Fruit fly (Drosophila melanogaster) whole organism, embryonic: Measurements from ENCODE around the gene aqz.
A peak's percentile ranks its signal among the peaks of the same experiment; 100 is the strongest.

Experiments used
- ATbp ChIP-seq: fragments of 200-800 bp; sonication (Bioruptor generic); optimal IDR thresholded peaks from 2 replicates; lab custom pipeline; 2017; ENCODE audit warnings: missing biosample characterization, mild to moderate bottlenecking, missing genetic modification characterization, missing genetic modification reagents
- Abd-B ChIP-seq: fragments of 200-800 bp; sonication (Bioruptor generic); optimal IDR thresholded peaks from 2 replicates; lab custom pipeline; 2018; ENCODE audit warnings: missing biosample characterization, mild to moderate bottlenecking, missing genetic modification characterization, moderate library complexity
- Awh ChIP-seq: fragments of 200-800 bp; sonication (Bioruptor generic); IDR thresholded peaks from 2 replicates; pipeline ENCODE4, ENCODE4 v1.3.6; 2022; ENCODE audit warnings: missing biosample characterization, missing genetic modification characterization
- CG10543 ChIP-seq: fragments of 200-800 bp; sonication (Bioruptor generic); optimal IDR thresholded peaks from 3 replicates; lab custom pipeline; 2017; ENCODE audit warnings: missing biosample characterization, mild to moderate bottlenecking, missing genetic modification characterization, moderate library complexity
- CG10959 ChIP-seq: fragments of 200-800 bp; sonication (Bioruptor generic); IDR thresholded peaks from 2 replicates; pipeline ENCODE4 v1.3.6; 2022; ENCODE audit warnings: missing biosample characterization, missing genetic modification characterization
- CG11456 ChIP-seq: fragments of 200-800 bp; sonication (Bioruptor generic); IDR thresholded peaks from 3 replicates; pipeline ENCODE4 v1.3.6; 2022; ENCODE audit warnings: missing biosample characterization, missing genetic modification characterization
- CG11560 ChIP-seq: fragments of 200-800 bp; sonication (Bioruptor generic); IDR thresholded peaks from 3 replicates; pipeline ENCODE4 v1.3.6; 2022; ENCODE audit warnings: missing biosample characterization, missing genetic modification characterization
- CG12219 ChIP-seq: fragments of 200-800 bp; sonication (Bioruptor generic); optimal IDR thresholded peaks from 3 replicates; lab custom pipeline; 2018; ENCODE audit warnings: missing biosample characterization, mild to moderate bottlenecking, missing genetic modification characterization
- CG15073 ChIP-seq: fragments of 200-800 bp; sonication (Bioruptor generic); optimal IDR thresholded peaks from 2 replicates; lab custom pipeline; 2016; ENCODE audit warnings: missing biosample characterization, missing genetic modification characterization
- CG16815 ChIP-seq: fragments of 200-800 bp; sonication (Bioruptor generic); optimal IDR thresholded peaks from 3 replicates; lab custom pipeline; 2017; ENCODE audit warnings: missing biosample characterization, mild to moderate bottlenecking, missing genetic modification characterization
- CG17385 ChIP-seq: fragments of 200-800 bp; sonication (Bioruptor generic); optimal IDR thresholded peaks from 3 replicates; lab custom pipeline; 2018; ENCODE audit warnings: missing biosample characterization, mild to moderate bottlenecking, missing genetic modification characterization
- CG1832 ChIP-seq: fragments of 200-800 bp; sonication (Bioruptor generic); optimal IDR thresholded peaks from 2 replicates; lab custom pipeline; 2017; ENCODE audit warnings: missing biosample characterization, mild to moderate bottlenecking, missing genetic modification characterization, inconsistent platforms
- CG3065 ChIP-seq: fragments of 200-800 bp; sonication (Bioruptor generic); optimal IDR thresholded peaks from 2 replicates; lab custom pipeline; 2016; ENCODE audit warnings: missing biosample characterization, missing genetic modification characterization
- CG31365 ChIP-seq: fragments of 200-800 bp; sonication (Bioruptor generic); optimal IDR thresholded peaks from 2 replicates; lab custom pipeline; 2018; ENCODE audit warnings: missing biosample characterization, mild to moderate bottlenecking, missing genetic modification characterization
- CG3407 ChIP-seq: fragments of 200-800 bp; sonication (Bioruptor generic); optimal IDR thresholded peaks from 2 replicates; lab custom pipeline; 2018; ENCODE audit warnings: missing biosample characterization, mild to moderate bottlenecking, missing genetic modification characterization
- CG5245 ChIP-seq: fragments of 200-800 bp; sonication (Bioruptor generic); optimal IDR thresholded peaks from 3 replicates; lab custom pipeline; 2016; ENCODE audit warnings: missing biosample characterization, missing genetic modification characterization
- CG6689 ChIP-seq: fragments of 200-800 bp; sonication (Bioruptor generic); IDR thresholded peaks from 2 replicates; pipeline ENCODE4 v1.3.6; 2022; ENCODE audit warnings: missing biosample characterization, missing genetic modification characterization
- CG8089 ChIP-seq: fragments of 200-800 bp; sonication (Bioruptor generic); optimal IDR thresholded peaks from 3 replicates; lab custom pipeline; 2016; ENCODE audit warnings: missing biosample characterization, missing genetic modification characterization
- CG9932 ChIP-seq: fragments of 200-800 bp; sonication (Bioruptor generic); IDR thresholded peaks from 2 replicates; pipeline ENCODE4 v1.3.6; 2022; ENCODE audit warnings: missing biosample characterization, missing genetic modification characterization
- CoRest ChIP-seq: fragments of 200-800 bp; sonication (Bioruptor generic); optimal IDR thresholded peaks from 3 replicates; lab custom pipeline; 2018; ENCODE audit warnings: missing biosample characterization, mild to moderate bottlenecking, missing genetic modification characterization, moderate library complexity
- D19A ChIP-seq: fragments of 200-800 bp; optimal IDR thresholded peaks from 3 replicates; lab custom pipeline; 2019; ENCODE audit warnings: missing biosample characterization, mild to moderate bottlenecking, missing genetic modification characterization, moderate library complexity
- Dad ChIP-seq: fragments of 200-800 bp; sonication (Bioruptor generic); optimal IDR thresholded peaks from 3 replicates; lab custom pipeline; 2016; ENCODE audit warnings: missing biosample characterization, missing genetic modification characterization
- Dll ChIP-seq: fragments of 200-800 bp; sonication (Bioruptor generic); IDR thresholded peaks from 4 replicates; pipeline ENCODE4 v1.3.6; 2022; ENCODE audit warnings: missing biosample characterization, missing genetic modification characterization; ENCODE audit not compliant: partially characterized antibody
- Dp ChIP-seq: fragments of 200-800 bp; sonication (Bioruptor generic); optimal IDR thresholded peaks from 2 replicates; lab custom pipeline; 2018; ENCODE audit warnings: missing biosample characterization, mild to moderate bottlenecking, missing genetic modification characterization, moderate library complexity
- E2f1 ChIP-seq: fragments of 200-800 bp; sonication (Bioruptor generic); IDR thresholded peaks from 2 replicates; pipeline ENCODE4 v1.3.6; 2022; ENCODE audit warnings: missing biosample characterization, missing genetic modification characterization
- HHEX ChIP-seq: fragments of 200-800 bp; sonication (Bioruptor generic); optimal IDR thresholded peaks from 3 replicates; lab custom pipeline; 2017; ENCODE audit warnings: missing biosample characterization, mild to moderate bottlenecking, missing genetic modification characterization, missing genetic modification reagents
- Hmx ChIP-seq: fragments of 200-800 bp; sonication (Bioruptor generic); optimal IDR thresholded peaks from 2 replicates; lab custom pipeline; 2016; ENCODE audit warnings: missing biosample characterization, missing genetic modification characterization
- Neu2 ChIP-seq: fragments of 200-800 bp; sonication (Bioruptor generic); optimal IDR thresholded peaks from 3 replicates; lab custom pipeline; 2016; ENCODE audit warnings: missing biosample characterization, missing genetic modification characterization, borderline replicate concordance
- Rfx ChIP-seq: fragments of 200-800 bp; sonication (Bioruptor generic); IDR thresholded peaks from 2 replicates; pipeline ENCODE4 v1.3.6; 2022; ENCODE audit warnings: missing biosample characterization, missing genetic modification characterization
- Spps ChIP-seq: fragments of 200-800 bp; sonication (Bioruptor generic); optimal IDR thresholded peaks from 2 replicates; lab custom pipeline; 2018; ENCODE audit warnings: missing biosample characterization, mild to moderate bottlenecking, missing genetic modification characterization
- Xrp1 ChIP-seq: fragments of 200-800 bp; sonication (Bioruptor generic); IDR thresholded peaks from 2 replicates; pipeline ENCODE4 v1.3.6; 2022; ENCODE audit warnings: missing biosample characterization, missing genetic modification characterization
- ac ChIP-seq: fragments of 200-800 bp; sonication (Bioruptor generic); optimal IDR thresholded peaks from 3 replicates; lab custom pipeline; 2017; ENCODE audit warnings: missing biosample characterization, mild to moderate bottlenecking, missing genetic modification characterization
- bcd ChIP-seq: fragments of 200-800 bp; sonication (Bioruptor generic); optimal IDR thresholded peaks from 2 replicates; lab custom pipeline; 2017; ENCODE audit warnings: missing biosample characterization, mild to moderate bottlenecking, missing genetic modification characterization
- gfzf ChIP-seq: fragments of 200-800 bp; sonication (Bioruptor generic); optimal IDR thresholded peaks from 2 replicates; lab custom pipeline; 2016; ENCODE audit warnings: missing biosample characterization, mild to moderate bottlenecking, missing genetic modification characterization, moderate library complexity
- gsb ChIP-seq: fragments of 200-800 bp; sonication (Bioruptor generic); IDR thresholded peaks from 2 replicates; pipeline ENCODE4 v1.3.6; 2022; ENCODE audit warnings: missing biosample characterization, missing genetic modification characterization
- inv ChIP-seq: fragments of 200-800 bp; sonication (Bioruptor generic); IDR thresholded peaks from 2 replicates; pipeline ENCODE4 v1.3.6; 2022; ENCODE audit warnings: missing biosample characterization, missing genetic modification characterization; ENCODE audit not compliant: partially characterized antibody
- lola ChIP-seq, 3 experiments: fragments of >200 bp in 2 of 3; fragments of 200-800 bp in 1 of 3; sonication (Bioruptor generic) in 1 of 3; optimal IDR thresholded peaks; 2 replicates each; lab custom pipeline; 2017 to 2019; ENCODE audit warnings: missing biosample characterization in 3 of 3, missing genetic modification characterization in 3 of 3, mild to moderate bottlenecking in 1 of 3, moderate library complexity in 1 of 3
- pan ChIP-seq, 4 experiments: fragments of >200 bp in 3 of 4; fragments of 200-800 bp in 1 of 4; sonication (Bioruptor generic) in 1 of 4; optimal IDR thresholded peaks in 3 of 4; IDR thresholded peaks in 1 of 4; 2 replicates each; pipeline versions ENCODE4 v1.3.6 to Lab custom; 2017 to 2022; ENCODE audit warnings: missing biosample characterization in 2 of 4, missing genetic modification characterization in 2 of 4, mixed read lengths in 1 of 4
- phol ChIP-seq: fragments of 200-800 bp; sonication (Bioruptor generic); optimal IDR thresholded peaks from 3 replicates; lab custom pipeline; 2018; ENCODE audit warnings: missing biosample characterization, mild to moderate bottlenecking, missing genetic modification characterization, moderate library complexity
- sima ChIP-seq: fragments of 200-800 bp; sonication (Bioruptor generic); optimal IDR thresholded peaks from 2 replicates; lab custom pipeline; 2016; ENCODE audit warnings: missing biosample characterization, missing genetic modification characterization
- so ChIP-seq: fragments of 200-800 bp; sonication (Bioruptor generic); IDR thresholded peaks from 3 replicates; pipeline ENCODE4 v1.3.6; 2022; ENCODE audit warnings: missing biosample characterization, missing genetic modification characterization
- ssp ChIP-seq: fragments of 200-800 bp; sonication (Bioruptor generic); IDR thresholded peaks from 2 replicates; pipeline ENCODE4 v1.3.6; 2022; ENCODE audit warnings: missing biosample characterization, missing genetic modification characterization
- stc ChIP-seq: fragments of 200-800 bp; sonication (Bioruptor generic); IDR thresholded peaks from 2 replicates; pipeline ENCODE4 v1.3.6; 2022; ENCODE audit warnings: missing biosample characterization, missing genetic modification characterization
- stwl ChIP-seq: fragments of 200-800 bp; sonication (Bioruptor generic); optimal IDR thresholded peaks from 3 replicates; lab custom pipeline; 2018; ENCODE audit warnings: missing biosample characterization, mild to moderate bottlenecking, missing genetic modification characterization, moderate library complexity
- sug ChIP-seq: fragments of 200-800 bp; optimal IDR thresholded peaks from 2 replicates; lab custom pipeline; 2019; ENCODE audit warnings: missing biosample characterization, mild to moderate bottlenecking, missing genetic modification characterization, moderate library complexity
- tap ChIP-seq: fragments of 200-800 bp; optimal IDR thresholded peaks from 3 replicates; lab custom pipeline; 2019; ENCODE audit warnings: missing biosample characterization, mild to moderate bottlenecking, missing genetic modification characterization, moderate library complexity
- tup ChIP-seq: fragments of 200-800 bp; sonication (Bioruptor generic); optimal IDR thresholded peaks from 2 replicates; lab custom pipeline; 2016; ENCODE audit warnings: missing biosample characterization, mild to moderate bottlenecking, missing genetic modification characterization, moderate library complexity
- unc-4 ChIP-seq: fragments of 200-800 bp; sonication (Bioruptor generic); IDR thresholded peaks from 2 replicates; pipeline ENCODE4 v1.3.6; 2022; ENCODE audit warnings: missing biosample characterization, missing genetic modification characterization; ENCODE audit not compliant: partially characterized antibody
- yki ChIP-seq: fragments of >200 bp; optimal IDR thresholded peaks from 3 replicates; lab custom pipeline; 2018

aqz gene

dm6 chr3R:8820428-8820912 is at the start of gene aqz (continued):
- TF ChIP-seq CG1832 (GFP tag; lab: Kevin White, UChicago) (no peak), CG17385 (GFP tag; lab: Kevin White, UChicago) (peak; percentile 73), CG11456 (GFP tag; lab: Robert Waterston, UW) (peak; percentile 84), sug (tag; lab: Kevin White, UChicago) (peak; percentile 80), CG6689 (GFP tag; lab: Robert Waterston, UW) (peak; percentile 35; the same call in 1 of the 2 replicates), Spps (peak; percentile 8), D19A (tag; lab: Kevin White, UChicago) (peak; percentile 64), pan (optimal IDR thresholded peaks at IDR 0.05; lab: Kevin White, UChicago) (no peak), pan (GFP tag; optimal IDR thresholded peaks at IDR 0.05 in 1 of 2, IDR thresholded peaks at IDR 0.05 in 1 of 2) (peak in 1 of 2 experiments; percentile 65), E2f1 (peak; percentile 57; the same call in 1 of the 2 replicates), gsb (GFP tag; lab: Robert Waterston, UW) (peak; percentile 49; the same call in 1 of the 2 replicates), Abd-B (GFP tag; lab: Kevin White, UChicago) (peak; percentile 77), inv (GFP tag; lab: Robert Waterston, UW) (peak; percentile 44; the same call in 1 of the 2 replicates), tup (GFP tag; lab: Kevin White, UChicago) (no peak), CG3407 (GFP tag; lab: Kevin White, UChicago) (peak; percentile 1), Dad (GFP tag; lab: Kevin White, UChicago) (peak; percentile 67), lola (GFP tag; optimal IDR thresholded peaks at IDR 0.05; lab: Kevin White, UChicago) (no peak), Hmx (GFP tag; lab: Kevin White, UChicago) (no peak), Dp (peak; percentile 77), tap (tag; lab: Kevin White, UChicago) (peak; percentile 34), CG12219 (peak; percentile 14), CG11560 (peak; percentile 58; the same call in 2 of the 3 replicates), CG15073 (no peak), CG10543 (peak; percentile 85), HHEX (GFP tag; lab: Kevin White, UChicago) (peak; percentile 63), stc (peak; percentile 43; the same call in 1 of the 2 replicates), gfzf (GFP tag; lab: Kevin White, UChicago) (peak; percentile 80), CoRest (tag; lab: Kevin White, UChicago) (peak; percentile 62), phol (tag; lab: Kevin White, UChicago) (peak; percentile 64), CG5245 (no peak), Xrp1 (peak; percentile 38; the same call in 1 of the 2 replicates), ssp (GFP tag; lab: Robert Waterston, UW) (peak; percentile 92), unc-4 (GFP tag; lab: Robert Waterston, UW) (peak; percentile 57), sima (GFP tag; lab: Kevin White, UChicago) (no peak), CG16815 (GFP tag; lab: Kevin White, UChicago) (no peak), CG10959 (GFP tag; lab: Robert Waterston, UW) (no peak; the same call in 1 of the 2 replicates), bcd (GFP tag; lab: Kevin White, UChicago) (peak; percentile 66), ATbp (GFP tag; lab: Kevin White, UChicago) (peak; percentile 51), yki (no peak), ac (no peak), CG31365 (tag; lab: Kevin White, UChicago) (peak; percentile 54), CG3065 (GFP tag; lab: Kevin White, UChicago) (peak; percentile 39), stwl (peak; percentile 84), Neu2 (GFP tag; lab: Kevin White, UChicago) (peak; percentile 91), CG9932 (GFP tag; lab: Robert Waterston, UW) (peak; percentile 67), Awh (GFP tag; lab: Robert Waterston, UW) (peak; percentile 28; the same call in 1 of the 2 replicates), so (GFP tag; lab: Robert Waterston, UW) (peak; percentile 70; the same call in 2 of the 3 replicates), Rfx (GFP tag; lab: Robert Waterston, UW) (peak; percentile 74), CG8089 (GFP tag; lab: Kevin White, UChicago) (peak; percentile 22), Dll (peak; percentile 49; the same call in 1 of the 4 replicates)
